Worm (Caenorhabditis elegans) whole organism, mixed stage, embryonic: ENCODE data around the gene srsx-16.

Experiments
- M03D4.4 ChIP-seq: sonication (generic microtip); optimal IDR thresholded peaks from 2 replicates; lab custom pipeline; 2017; ENCODE audit warnings: mild to moderate bottlenecking, missing genetic modification characterization, missing compliant biosample characterization
- blmp-1 ChIP-seq: fragments of 150-350 bp; optimal IDR thresholded peaks from 2 replicates; lab custom pipeline; 2014; ENCODE audit warnings: missing biosample characterization, missing genetic modification characterization
- ceh-39 ChIP-seq: fragments of 150-350 bp; optimal IDR thresholded peaks from 2 replicates; lab custom pipeline; 2014; ENCODE audit warnings: missing biosample characterization, missing genetic modification characterization
- ceh-43 ChIP-seq: fragments of 200-800 bp; sonication (Bioruptor generic); optimal IDR thresholded peaks from 2 replicates; lab custom pipeline; 2018; ENCODE audit warnings: mild to moderate bottlenecking, missing genetic modification characterization, moderate library complexity, missing compliant biosample characterization
- ceh-83 ChIP-seq: fragments of 200-800 bp; sonication (Bioruptor generic); optimal IDR thresholded peaks from 2 replicates; lab custom pipeline; 2018; ENCODE audit warnings: mild to moderate bottlenecking, missing genetic modification characterization, missing compliant biosample characterization
- ces-1 ChIP-seq: fragments of 150-350 bp; optimal IDR thresholded peaks from 2 replicates; lab custom pipeline; 2014; ENCODE audit warnings: missing biosample characterization, missing genetic modification reagents, missing genetic modification characterization
- cnd-1 ChIP-seq: fragments of 200-800 bp; sonication (Bioruptor generic); optimal IDR thresholded peaks from 2 replicates; lab custom pipeline; 2018; ENCODE audit warnings: mild to moderate bottlenecking, missing genetic modification characterization, missing compliant biosample characterization
- drap-1 ChIP-seq: fragments of 200-800 bp; sonication (Bioruptor generic); optimal IDR thresholded peaks from 3 replicates; lab custom pipeline; 2018; ENCODE audit warnings: mild to moderate bottlenecking, missing genetic modification characterization, missing compliant biosample characterization
- ham-2 ChIP-seq: fragments of 200-800 bp; sonication (Bioruptor generic); optimal IDR thresholded peaks from 2 replicates; lab custom pipeline; 2018; ENCODE audit warnings: mild to moderate bottlenecking, missing genetic modification characterization, missing compliant biosample characterization
- hlh-1 ChIP-seq: fragments of 150-350 bp; optimal IDR thresholded peaks from 2 replicates; lab custom pipeline; 2014; ENCODE audit warnings: missing biosample characterization, missing genetic modification reagents, missing genetic modification characterization
- lin-32 ChIP-seq: fragments of 200-800 bp; sonication (Bioruptor generic); optimal IDR thresholded peaks from 2 replicates; lab custom pipeline; 2018; ENCODE audit warnings: mild to moderate bottlenecking, missing genetic modification characterization, missing compliant biosample characterization
- lsy-2 ChIP-seq: fragments of 150-350 bp; optimal IDR thresholded peaks from 2 replicates; lab custom pipeline; 2014; ENCODE audit warnings: missing biosample characterization, missing genetic modification characterization
- mab-5 ChIP-seq: fragments of 150-350 bp; optimal IDR thresholded peaks from 2 replicates; lab custom pipeline; 2014; ENCODE audit warnings: missing biosample characterization, missing genetic modification characterization
- mep-1 ChIP-seq: fragments of 150-350 bp; optimal IDR thresholded peaks from 2 replicates; lab custom pipeline; 2017; ENCODE audit warnings: missing biosample characterization, missing genetic modification reagents, missing genetic modification characterization, inconsistent platforms
- mls-2 ChIP-seq: sonication (generic microtip); optimal IDR thresholded peaks from 2 replicates; lab custom pipeline; 2016; ENCODE audit warnings: mild to moderate bottlenecking, missing genetic modification characterization, moderate library complexity, missing compliant biosample characterization
- nhr-2 ChIP-seq: fragments of 150-350 bp; optimal IDR thresholded peaks from 2 replicates; lab custom pipeline; 2014; ENCODE audit warnings: missing biosample characterization, missing genetic modification characterization
- nhr-237 ChIP-seq: fragments of 150-350 bp; optimal IDR thresholded peaks from 2 replicates; lab custom pipeline; 2014; ENCODE audit warnings: missing biosample characterization, missing genetic modification characterization
- nhr-28 ChIP-seq: fragments of 150-350 bp; optimal IDR thresholded peaks from 2 replicates; lab custom pipeline; 2014; ENCODE audit warnings: missing biosample characterization, missing genetic modification characterization
- nhr-76 ChIP-seq: sonication (generic microtip); optimal IDR thresholded peaks from 2 replicates; lab custom pipeline; 2017; ENCODE audit warnings: missing biosample characterization, missing genetic modification characterization
- pha-4 ChIP-seq: fragments of 150-350 bp; optimal IDR thresholded peaks from 2 replicates; lab custom pipeline; 2018; ENCODE audit warnings: missing biosample characterization, missing genetic modification reagents, missing genetic modification characterization
- sem-2 ChIP-seq: fragments of 200-800 bp; sonication (Bioruptor generic); optimal IDR thresholded peaks from 2 replicates; lab custom pipeline; 2018; ENCODE audit warnings: mild to moderate bottlenecking, missing genetic modification characterization, missing compliant biosample characterization
- snpc-4 ChIP-seq: fragments of 150-350 bp; optimal IDR thresholded peaks from 2 replicates; lab custom pipeline; 2014; ENCODE audit warnings: missing biosample characterization, missing genetic modification characterization
- tbx-8 ChIP-seq: fragments of 200-800 bp; sonication (Bioruptor generic); optimal IDR thresholded peaks from 2 replicates; lab custom pipeline; 2018; ENCODE audit warnings: mild to moderate bottlenecking, missing genetic modification characterization, moderate library complexity, missing compliant biosample characterization
- unc-120 ChIP-seq: sonication (generic microtip); optimal IDR thresholded peaks from 2 replicates; lab custom pipeline; 2017; ENCODE audit warnings: missing genetic modification characterization, missing compliant biosample characterization; ENCODE audit not compliant: poor library complexity, severe bottlenecking
- unc-62 ChIP-seq: fragments of 150-350 bp; optimal IDR thresholded peaks from 2 replicates; lab custom pipeline; 2014; ENCODE audit warnings: missing biosample characterization, missing genetic modification reagents, missing genetic modification characterization
- zip-8 ChIP-seq: fragments of 150-350 bp; optimal IDR thresholded peaks from 2 replicates; lab custom pipeline; 2014; ENCODE audit warnings: missing biosample characterization, missing genetic modification characterization

srsx-16 gene

ce11 chrIV:5619643-5620042 is at the start of gene srsx-16:
Gene srsx-16, minus strand, starts transcription at chrIV:5619743.
- TF ChIP-seq ham-2 (GFP tag; lab: Kevin White, UChicago) (no peak), nhr-28 (tag; lab: Kevin White, UChicago) (no peak), sem-2 (no peak), lin-32 (GFP tag; lab: Kevin White, UChicago) (no peak), hlh-1 (tag; lab: Kevin White, UChicago) (no peak), mab-5 (tag; lab: Kevin White, UChicago) (no peak), nhr-2 (tag; lab: Kevin White, UChicago) (no peak), blmp-1 (tag; lab: Kevin White, UChicago) (no peak)

DNA sequence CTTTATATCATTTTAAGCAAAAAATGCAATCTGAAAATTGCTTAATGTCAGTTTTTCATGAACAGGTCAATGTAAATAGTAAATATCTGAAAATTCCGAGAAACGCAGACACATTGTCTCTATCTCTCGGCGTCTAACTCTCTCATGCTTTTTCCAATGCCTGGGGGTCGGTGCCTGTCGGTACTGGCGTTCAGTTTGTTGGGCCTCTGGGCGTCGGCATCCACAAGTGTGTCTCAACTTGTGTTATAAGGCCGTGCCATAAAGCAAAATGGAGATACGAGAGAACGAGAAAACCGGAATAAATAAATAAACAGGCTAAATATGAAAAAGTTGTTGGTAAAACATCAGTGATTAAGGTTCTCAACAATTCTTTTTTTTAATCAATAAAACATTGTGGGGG is 47.6 kb upstream of the srsx-16 start:
- TF ChIP-seq nhr-76 (tag; lab: Kevin White, UChicago) (no peak), pha-4 (tag; lab: Kevin White, UChicago) (peak; percentile 14), ceh-43 (GFP tag; lab: Kevin White, UChicago) (no peak)

ce11 chrIV:5666115-5667028 is 46.8 kb upstream of the srsx-16 start:
- no peak for TF ChIP-seq pha-4 (tag; lab: Kevin White, UChicago)

ce11 chrIV:5665353-5665918 is 45.9 kb upstream of the srsx-16 start:
- TF ChIP-seq nhr-76 (tag; lab: Kevin White, UChicago) = no peak
- peak; percentile 28 for TF ChIP-seq unc-120 (tag; lab: Kevin White, UChicago)
- TF ChIP-seq cnd-1 (tag; lab: Kevin White, UChicago) = peak; percentile 61
- peak; percentile 4 for TF ChIP-seq nhr-237
- no peak for TF ChIP-seq mls-2 (tag; lab: Kevin White, UChicago)
- TF ChIP-seq pha-4 (tag; lab: Kevin White, UChicago) = no peak
- peak; percentile 49 for TF ChIP-seq hlh-1 (tag; lab: Kevin White, UChicago)
- TF ChIP-seq ces-1 (GFP tag; lab: Kevin White, UChicago) = peak; percentile 30
- peak; percentile 11 for TF ChIP-seq lsy-2
- TF ChIP-seq mep-1 (tag; lab: Kevin White, UChicago) = peak; percentile 3
- TF ChIP-seq unc-62 (GFP tag; lab: Kevin White, UChicago) = peak; percentile 51
- TF ChIP-seq M03D4.4 (tag; lab: Kevin White, UChicago) = no peak
- TF ChIP-seq, all 35 proteins: peak for 8

- TF ChIP-seq snpc-4 (tag; lab: Kevin White, UChicago) (no peak), cnd-1 (tag; lab: Kevin White, UChicago) (peak; percentile 22)
Measured at ce11 chrIV:5664375-5665004, 44.9 kb upstream of the srsx-16 start, which contains the start of gene bec-1. Gene bec-1, minus strand, starts transcription at chrIV:5664425.

- TF ChIP-seq ces-1 (GFP tag; lab: Kevin White, UChicago) = no peak
- no peak for TF ChIP-seq nhr-2 (tag; lab: Kevin White, UChicago)
- no peak for TF ChIP-seq zip-8 (tag; lab: Kevin White, UChicago)
- TF ChIP-seq ceh-39 (tag; lab: Kevin White, UChicago) = no peak
- no peak for TF ChIP-seq ceh-83
- no peak for TF ChIP-seq blmp-1 (tag; lab: Kevin White, UChicago)
- no peak for TF ChIP-seq drap-1 (GFP tag; lab: Kevin White, UChicago)
- TF ChIP-seq tbx-8 (GFP tag; lab: Kevin White, UChicago) = no peak
- TF ChIP-seq ceh-43 (GFP tag; lab: Kevin White, UChicago) = no peak
Measured at ce11 chrIV:5662886-5663285, 43.3 kb upstream of the srsx-16 start.
